4 fruit fly cellular contexts compared by ENCODE assay signal in genomic region chr3R:11941116-11941515, dm6.
TF ChIP-seq lines count a peak whose summit lies in the region.

No protein-coding gene starts in this region.

- no peak for TF ChIP-seq CTCF in whole organism, embryonic (GFP tag; optimal IDR thresholded peaks at IDR 0.05; lab: Kevin White, UChicago)

TF ChIP-seq in whole organism, embryonic, 481 proteins besides CTCF, POLR2A, EP300 and RAD21:
- TF ChIP-seq chinmo (GFP tag; IDR thresholded peaks at IDR 0.05; lab: Robert Waterston, UW; ENCODE audit: partially characterized antibody), result 0 out of 4 replicates have a peak, but pooled peaks have one; percentile 27
- TF ChIP-seq psq (GFP tag; optimal IDR thresholded peaks at IDR 0.05; lab: Kevin White, UChicago), result no peak
- TF ChIP-seq Blimp-1 (GFP tag; optimal IDR thresholded peaks at IDR 0.05; lab: Kevin White, UChicago), result peak; percentile 81
- TF ChIP-seq mam (GFP tag; optimal IDR thresholded peaks at IDR 0.05; lab: Kevin White, UChicago), result no peak
- no peak for TF ChIP-seq unpg (GFP tag; optimal IDR thresholded peaks at IDR 0.05; lab: Kevin White, UChicago)
- 0 out of 3 replicates have a peak, but pooled peaks have one; percentile 10 for TF ChIP-seq otp (GFP tag; IDR thresholded peaks at IDR 0.05; lab: Robert Waterston, UW)
- no peak for TF ChIP-seq knrl (GFP tag; IDR thresholded peaks at IDR 0.05; lab: Robert Waterston, UW; ENCODE audit: partially characterized antibody)
- TF ChIP-seq sens-2 (GFP tag; IDR thresholded peaks at IDR 0.05; lab: Robert Waterston, UW), result no peak
- TF ChIP-seq HLH54F (GFP tag; optimal IDR thresholded peaks at IDR 0.05; lab: Kevin White, UChicago), result no peak
- no peak for TF ChIP-seq sug (tag; optimal IDR thresholded peaks at IDR 0.05; lab: Kevin White, UChicago)
- no peak for TF ChIP-seq CG14965 (GFP tag; optimal IDR thresholded peaks at IDR 0.05; lab: Kevin White, UChicago; ENCODE audit: borderline replicate concordance)

TF ChIP-seq in whole organism, prepupa, 60 proteins besides CTCF, POLR2A, EP300 and RAD21:
- no peak for TF ChIP-seq Met (GFP tag; optimal IDR thresholded peaks at IDR 0.05; lab: Kevin White, UChicago)
- TF ChIP-seq Blimp-1 (GFP tag; optimal IDR thresholded peaks at IDR 0.05; lab: Kevin White, UChicago), result peak; percentile 45
- peak; percentile 39 for TF ChIP-seq Eip78C (GFP tag; lab: Kevin White, UChicago)
- no peak for TF ChIP-seq CG6276 (GFP tag; optimal IDR thresholded peaks at IDR 0.05; lab: Kevin White, UChicago)

TF ChIP-seq in whole organism, pupa, 21 proteins besides CTCF, POLR2A, EP300 and RAD21:
- TF ChIP-seq gl (tag; optimal IDR thresholded peaks at IDR 0.05; lab: Kevin White, UChicago), result no peak
- TF ChIP-seq CG13204 (GFP tag; optimal IDR thresholded peaks at IDR 0.05; lab: Kevin White, UChicago), result no peak
- no peak for TF ChIP-seq Pif1B (GFP tag; optimal IDR thresholded peaks at IDR 0.05; lab: Kevin White, UChicago)
- TF ChIP-seq CG12605 (GFP tag; IDR thresholded peaks at IDR 0.05; lab: Robert Waterston, UW), result no peak
- no peak for TF ChIP-seq CG10348 (GFP tag; IDR thresholded peaks at IDR 0.05; lab: Robert Waterston, UW)
- peak; percentile 17 for TF ChIP-seq CG14655 (GFP tag; optimal IDR thresholded peaks at IDR 0.05; lab: Kevin White, UChicago)

TF ChIP-seq in whole organism, wandering third instar larva, 38 proteins besides CTCF, POLR2A, EP300 and RAD21:
- TF ChIP-seq CG9705 (GFP tag; optimal IDR thresholded peaks at IDR 0.05; lab: Kevin White, UChicago) (no peak), Vsx2 (GFP tag; optimal IDR thresholded peaks at IDR 0.05; lab: Kevin White, UChicago; ENCODE audit: partially characterized antibody) (peak; percentile 62)

Comparison
In these comparisons a context has a peak if more than half of its experiments do, and no peak if none do; other contexts are left out.
1. Of the 7 proteins assayed by ChIP-seq in both whole organism, embryonic and whole organism, prepupa: peak only in whole organism, embryonic: none; only in whole organism, prepupa: none; in both: Blimp-1; in neither: 6.